Fruit fly (Drosophila melanogaster) whole organism, embryonic: Measurements from ENCODE around the gene CG34429.

Experiments
- ATbp ChIP-seq: fragments of 200-800 bp; sonication (Bioruptor generic); optimal IDR thresholded peaks from 2 replicates; lab custom pipeline; 2017; ENCODE audit warnings: missing biosample characterization, mild to moderate bottlenecking, missing genetic modification characterization, missing genetic modification reagents
- Ada2b ChIP-seq: fragments of 200-800 bp; sonication (Bioruptor generic); IDR thresholded peaks from 2 replicates; pipeline ENCODE4 v1.3.6; 2022; ENCODE audit warnings: missing biosample characterization, missing genetic modification characterization
- CG10321 ChIP-seq: fragments of 200-800 bp; sonication (Bioruptor generic); IDR thresholded peaks from 2 replicates; pipeline ENCODE4 v1.3.6; 2022; ENCODE audit warnings: missing biosample characterization, missing genetic modification characterization
- CG11696 ChIP-seq: fragments of 200-800 bp; sonication (Bioruptor generic); IDR thresholded peaks from 2 replicates; pipeline ENCODE4 v1.3.6; 2022; ENCODE audit warnings: missing biosample characterization, missing genetic modification characterization
- CG12236 ChIP-seq: fragments of 200-800 bp; sonication (Bioruptor generic); optimal IDR thresholded peaks from 2 replicates; lab custom pipeline; 2016; ENCODE audit warnings: missing biosample characterization, missing genetic modification characterization
- CG12942 ChIP-seq: fragments of 200-800 bp; sonication (Bioruptor generic); optimal IDR thresholded peaks from 3 replicates; lab custom pipeline; 2016; ENCODE audit warnings: missing biosample characterization, missing genetic modification characterization
- CG13296 ChIP-seq: fragments of 200-800 bp; sonication (Bioruptor generic); optimal IDR thresholded peaks from 3 replicates; lab custom pipeline; 2018; ENCODE audit warnings: missing biosample characterization, mild to moderate bottlenecking, missing genetic modification characterization
- CG15011 ChIP-seq: fragments of 200-800 bp; sonication (Bioruptor generic); optimal IDR thresholded peaks from 3 replicates; lab custom pipeline; 2018; ENCODE audit warnings: missing biosample characterization, mild to moderate bottlenecking, missing genetic modification characterization
- CG17385 ChIP-seq: fragments of 200-800 bp; sonication (Bioruptor generic); optimal IDR thresholded peaks from 3 replicates; lab custom pipeline; 2018; ENCODE audit warnings: missing biosample characterization, mild to moderate bottlenecking, missing genetic modification characterization
- CG2199 ChIP-seq: fragments of 200-800 bp; sonication (Bioruptor generic); IDR thresholded peaks from 3 replicates; pipeline ENCODE4 v1.3.6; 2022; ENCODE audit warnings: missing biosample characterization, missing genetic modification characterization
- CG2712 ChIP-seq: fragments of 200-800 bp; optimal IDR thresholded peaks from 3 replicates; lab custom pipeline; 2019; ENCODE audit warnings: missing biosample characterization, mild to moderate bottlenecking, missing genetic modification characterization, moderate library complexity
- CG30020 ChIP-seq: fragments of 200-800 bp; optimal IDR thresholded peaks from 2 replicates; lab custom pipeline; 2019; ENCODE audit warnings: missing biosample characterization, mild to moderate bottlenecking, missing genetic modification characterization, moderate library complexity
- CG3407 ChIP-seq: fragments of 200-800 bp; sonication (Bioruptor generic); optimal IDR thresholded peaks from 2 replicates; lab custom pipeline; 2018; ENCODE audit warnings: missing biosample characterization, mild to moderate bottlenecking, missing genetic modification characterization
- CG4404 ChIP-seq: fragments of 200-800 bp; sonication (Bioruptor generic); IDR thresholded peaks from 2 replicates; pipeline ENCODE4 v1.3.6; 2022; ENCODE audit warnings: missing biosample characterization, missing genetic modification characterization
- CG8924 ChIP-seq: fragments of 200-800 bp; optimal IDR thresholded peaks from 3 replicates; lab custom pipeline; 2019; ENCODE audit warnings: missing biosample characterization, mild to moderate bottlenecking, missing genetic modification characterization, moderate library complexity
- Dad ChIP-seq: fragments of 200-800 bp; sonication (Bioruptor generic); optimal IDR thresholded peaks from 3 replicates; lab custom pipeline; 2016; ENCODE audit warnings: missing biosample characterization, missing genetic modification characterization
- Doc2 ChIP-seq: fragments of 200-800 bp; sonication (Bioruptor generic); IDR thresholded peaks from 2 replicates; pipeline ENCODE4 v1.3.6; 2022; ENCODE audit warnings: missing biosample characterization, missing genetic modification characterization
- Fer1 ChIP-seq: fragments of 200-800 bp; sonication (Bioruptor generic); optimal IDR thresholded peaks from 2 replicates; lab custom pipeline; 2017; ENCODE audit warnings: missing biosample characterization, mild to moderate bottlenecking, missing genetic modification characterization
- H15 ChIP-seq: fragments of 200-800 bp; sonication (Bioruptor generic); IDR thresholded peaks from 3 replicates; pipeline ENCODE4 v1.3.6; 2022; ENCODE audit warnings: missing biosample characterization, missing genetic modification characterization
- HLH3B ChIP-seq: fragments of 200-800 bp; sonication (Bioruptor generic); IDR thresholded peaks from 2 replicates; pipeline ENCODE4 v1.3.6; 2022; ENCODE audit warnings: missing biosample characterization, missing genetic modification characterization
- Hsf ChIP-seq: fragments of 200-800 bp; sonication (Bioruptor generic); optimal IDR thresholded peaks from 3 replicates; lab custom pipeline; 2016; ENCODE audit warnings: missing biosample characterization, missing genetic modification characterization
- Pdp1 ChIP-seq, 2 experiments: fragments of 200-800 bp; sonication (Bioruptor generic); optimal IDR thresholded peaks; 3 replicates each; lab custom pipeline; 2016; ENCODE audit warnings: missing biosample characterization in 2 of 2, missing genetic modification characterization in 2 of 2, mild to moderate bottlenecking in 1 of 2, moderate library complexity in 1 of 2
- Poxn ChIP-seq: fragments of 200-800 bp; sonication (Bioruptor generic); IDR thresholded peaks from 2 replicates; pipeline ENCODE4 v1.3.6; 2022; ENCODE audit warnings: missing biosample characterization, missing genetic modification characterization
- Sox100B ChIP-seq: fragments of 200-800 bp; sonication (Bioruptor generic); optimal IDR thresholded peaks from 3 replicates; lab custom pipeline; 2018; ENCODE audit warnings: missing biosample characterization, mild to moderate bottlenecking, missing genetic modification characterization
- Sox102F ChIP-seq: fragments of 200-800 bp; sonication (Bioruptor generic); optimal IDR thresholded peaks from 2 replicates; lab custom pipeline; 2018; ENCODE audit warnings: missing biosample characterization, mild to moderate bottlenecking, missing genetic modification characterization, moderate library complexity
- Stat92E ChIP-seq, 3 experiments: fragments of >200 bp in 2 of 3; fragments of 200-800 bp in 1 of 3; sonication (Bioruptor generic) in 1 of 3; optimal IDR thresholded peaks; 2 replicates each; lab custom pipeline; 2017 to 2019; ENCODE audit warnings: missing biosample characterization in 3 of 3, missing genetic modification characterization in 3 of 3, mild to moderate bottlenecking in 1 of 3, moderate library complexity in 1 of 3
- ap ChIP-seq: fragments of 200-800 bp; sonication (Bioruptor generic); IDR thresholded peaks from 2 replicates; pipeline ENCODE4 v1.3.6; 2022; ENCODE audit warnings: missing biosample characterization, missing genetic modification characterization
- bigmax ChIP-seq: fragments of 200-800 bp; sonication (Bioruptor generic); optimal IDR thresholded peaks from 2 replicates; lab custom pipeline; 2018; ENCODE audit warnings: missing biosample characterization, mild to moderate bottlenecking, missing genetic modification characterization
- cad ChIP-seq: fragments of >200 bp; optimal IDR thresholded peaks from 2 replicates; lab custom pipeline; 2017; ENCODE audit warnings: missing biosample characterization, missing genetic modification characterization
- cwo ChIP-seq: fragments of 200-800 bp; sonication (Bioruptor generic); optimal IDR thresholded peaks from 3 replicates; lab custom pipeline; 2017; ENCODE audit warnings: missing biosample characterization, missing genetic modification characterization, mild to moderate bottlenecking, moderate library complexity, missing genetic modification reagents
- disco-r ChIP-seq: fragments of 200-800 bp; sonication (Bioruptor generic); optimal IDR thresholded peaks from 2 replicates; lab custom pipeline; 2016; ENCODE audit warnings: missing biosample characterization, missing genetic modification characterization
- dmrt99B ChIP-seq: fragments of 200-800 bp; sonication (Bioruptor generic); optimal IDR thresholded peaks from 2 replicates; lab custom pipeline; 2018; ENCODE audit warnings: missing biosample characterization, mild to moderate bottlenecking, missing genetic modification characterization, moderate library complexity
- fd102C ChIP-seq: fragments of 200-800 bp; sonication (Bioruptor generic); optimal IDR thresholded peaks from 2 replicates; lab custom pipeline; 2018; ENCODE audit warnings: missing biosample characterization, mild to moderate bottlenecking, missing genetic modification characterization, moderate library complexity
- fd64A ChIP-seq: fragments of 200-800 bp; sonication (Bioruptor generic); optimal IDR thresholded peaks from 3 replicates; lab custom pipeline; 2018; ENCODE audit warnings: missing biosample characterization, mild to moderate bottlenecking, missing genetic modification characterization
- fd96Cb ChIP-seq: fragments of 200-800 bp; sonication (Bioruptor generic); optimal IDR thresholded peaks from 2 replicates; lab custom pipeline; 2018; ENCODE audit warnings: missing biosample characterization, mild to moderate bottlenecking, missing genetic modification characterization, moderate library complexity
- grn ChIP-seq: fragments of 200-800 bp; sonication (Bioruptor generic); optimal IDR thresholded peaks from 3 replicates; lab custom pipeline; 2017; ENCODE audit warnings: missing biosample characterization, missing genetic modification characterization
- nau ChIP-seq: fragments of 200-800 bp; sonication (Bioruptor generic); optimal IDR thresholded peaks from 3 replicates; lab custom pipeline; 2017; ENCODE audit warnings: missing biosample characterization, mild to moderate bottlenecking, missing genetic modification characterization, missing genetic modification reagents
- p53 ChIP-seq: fragments of 200-800 bp; sonication (Bioruptor generic); optimal IDR thresholded peaks from 2 replicates; lab custom pipeline; 2016; ENCODE audit warnings: missing biosample characterization, missing genetic modification characterization
- pb ChIP-seq: fragments of 200-800 bp; sonication (Bioruptor generic); optimal IDR thresholded peaks from 3 replicates; lab custom pipeline; 2016; ENCODE audit warnings: missing biosample characterization, missing genetic modification characterization
- sc ChIP-seq, 3 experiments: fragments of >200 bp in 2 of 3; fragments of 200-800 bp in 1 of 3; sonication (Bioruptor generic) in 1 of 3; optimal IDR thresholded peaks; 2 replicates in 2 of 3; 3 replicates in 1 of 3; lab custom pipeline; 2017; ENCODE audit warnings: mild to moderate bottlenecking in 1 of 3, missing biosample characterization in 1 of 3, missing genetic modification characterization in 1 of 3, missing genetic modification reagents in 1 of 3
- schlank ChIP-seq: fragments of 200-800 bp; sonication (Bioruptor generic); optimal IDR thresholded peaks from 2 replicates; lab custom pipeline; 2018; ENCODE audit warnings: missing biosample characterization, mild to moderate bottlenecking, missing genetic modification characterization
- sisA ChIP-seq: fragments of 200-800 bp; sonication (Bioruptor generic); IDR thresholded peaks from 2 replicates; pipeline ENCODE4 v1.3.6; 2022; ENCODE audit warnings: missing biosample characterization, missing genetic modification characterization
- slbo ChIP-seq: fragments of 200-800 bp; sonication (Bioruptor generic); IDR thresholded peaks from 2 replicates; pipeline ENCODE4 v1.3.6; 2022; ENCODE audit warnings: missing biosample characterization, missing genetic modification characterization
- sna ChIP-seq: fragments of 200-800 bp; sonication (Bioruptor generic); IDR thresholded peaks from 2 replicates; pipeline ENCODE4 v1.3.6; 2022; ENCODE audit warnings: missing biosample characterization, missing genetic modification characterization; ENCODE audit not compliant: partially characterized antibody
- sug ChIP-seq: fragments of 200-800 bp; optimal IDR thresholded peaks from 2 replicates; lab custom pipeline; 2019; ENCODE audit warnings: missing biosample characterization, mild to moderate bottlenecking, missing genetic modification characterization, moderate library complexity
- tll ChIP-seq, 2 experiments: fragments of 200-800 bp in 1 of 2; fragments of >200 bp in 1 of 2; sonication (Bioruptor generic) in 1 of 2; optimal IDR thresholded peaks; 2 replicates each; lab custom pipeline; 2017 to 2019; ENCODE audit warnings: missing biosample characterization in 2 of 2, missing genetic modification characterization in 2 of 2, mild to moderate bottlenecking in 1 of 2, moderate library complexity in 1 of 2
- toy ChIP-seq: fragments of 200-800 bp; sonication (Bioruptor generic); IDR thresholded peaks from 2 replicates; pipeline ENCODE4 v1.3.6; 2022; ENCODE audit warnings: missing biosample characterization, missing genetic modification characterization
- tup ChIP-seq: fragments of 200-800 bp; sonication (Bioruptor generic); optimal IDR thresholded peaks from 2 replicates; lab custom pipeline; 2016; ENCODE audit warnings: missing biosample characterization, mild to moderate bottlenecking, missing genetic modification characterization, moderate library complexity

The CG34429 gene

DNA sequence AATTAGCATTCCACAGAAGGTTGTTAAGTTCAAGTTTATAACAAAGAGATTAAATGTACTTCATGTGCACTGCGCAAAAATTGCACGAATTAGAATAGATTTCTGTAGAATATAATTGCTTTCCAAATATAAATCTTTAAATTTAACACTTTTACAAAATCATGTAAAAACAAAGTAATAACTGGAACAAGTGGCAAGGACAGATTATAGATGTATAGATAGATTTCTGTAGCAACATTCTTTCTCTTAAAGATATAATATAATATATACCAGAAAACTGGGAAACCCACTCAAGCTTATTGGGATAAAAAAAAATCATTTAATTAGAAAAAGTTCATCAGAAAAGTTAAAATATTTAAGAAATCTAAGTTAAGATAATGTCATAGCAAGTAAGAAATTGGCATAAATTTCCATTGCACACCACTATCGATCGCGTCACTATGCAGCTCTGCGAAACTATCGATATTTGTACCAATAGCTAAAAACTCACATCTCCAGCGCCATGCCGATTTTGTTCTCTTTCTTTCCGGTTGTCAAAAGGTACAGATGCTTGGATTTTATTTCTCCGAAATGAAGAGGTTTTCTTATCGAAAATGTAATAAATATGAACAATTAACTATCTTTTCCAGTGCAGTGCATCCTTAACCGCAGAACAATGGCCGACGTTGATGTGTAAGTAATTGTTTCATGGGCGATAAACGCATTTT is 39.8 kb upstream of the CG34429 start, which contains the start of gene RpS12 (continued):
- TF ChIP-seq CG8924 (tag; lab: Kevin White, UChicago) (peak; percentile 55), CG3407 (GFP tag; lab: Kevin White, UChicago) (peak; percentile 58), CG2712 (tag; lab: Kevin White, UChicago) (peak; percentile 43), schlank (peak; percentile 84), fd102C (peak; percentile 74), toy (GFP tag; lab: Robert Waterston, UW) (peak; percentile 64; the same call in 1 of the 2 replicates), grn (GFP tag; lab: Kevin White, UChicago) (no peak), dmrt99B (tag; lab: Kevin White, UChicago) (peak; percentile 54), disco-r (GFP tag; lab: Kevin White, UChicago) (peak; percentile 56), Dad (peak; percentile 78), CG12236 (GFP tag; lab: Kevin White, UChicago) (peak; percentile 64), CG13296 (GFP tag; lab: Kevin White, UChicago) (peak; percentile 87), sna (GFP tag; lab: Robert Waterston, UW) (peak; percentile 55; the same call in 1 of the 2 replicates), ap (GFP tag; lab: Robert Waterston, UW) (peak; percentile 68), tup (peak; percentile 37), CG10321 (GFP tag; lab: Robert Waterston, UW) (peak; percentile 61), bigmax (GFP tag; lab: Kevin White, UChicago) (peak; percentile 65), tll (GFP tag; optimal IDR thresholded peaks at IDR 0.05; lab: Kevin White, UChicago) (no peak), fd96Cb (tag; lab: Kevin White, UChicago) (peak; percentile 34), Pdp1 (GFP tag; optimal IDR thresholded peaks at IDR 0.05; lab: Kevin White, UChicago) (peak; percentile 65 to 70), CG11696 (GFP tag; lab: Robert Waterston, UW) (no peak), CG17385 (GFP tag; lab: Kevin White, UChicago) (peak; percentile 78), nau (GFP tag; lab: Kevin White, UChicago) (peak; percentile 81), p53 (GFP tag; lab: Kevin White, UChicago) (peak; percentile 64), Doc2 (GFP tag; lab: Robert Waterston, UW) (no peak), CG4404 (peak; percentile 28), HLH3B (peak; percentile 60), sug (tag; lab: Kevin White, UChicago) (peak; percentile 53), CG30020 (tag; lab: Kevin White, UChicago) (peak; percentile 81), cwo (GFP tag; lab: Kevin White, UChicago) (peak; percentile 25), Poxn (no peak), H15 (GFP tag; lab: Robert Waterston, UW) (peak; percentile 79; the same call in 2 of the 3 replicates), Ada2b (GFP tag; lab: Robert Waterston, UW) (peak; percentile 62), Stat92E (GFP tag; optimal IDR thresholded peaks at IDR 0.05; lab: Kevin White, UChicago) (peak in 1 of 3 experiments; percentile 59), CG12942 (GFP tag; lab: Kevin White, UChicago) (peak; percentile 49), sc (optimal IDR thresholded peaks at IDR 0.05; lab: Kevin White, UChicago) (no peak), sc (GFP tag; optimal IDR thresholded peaks at IDR 0.05; lab: Kevin White, UChicago) (peak; percentile 43), CG15011 (GFP tag; lab: Kevin White, UChicago) (peak; percentile 56), CG2199 (GFP tag; lab: Robert Waterston, UW) (peak; percentile 75; the same call in 2 of the 3 replicates), Sox102F (GFP tag; lab: Kevin White, UChicago) (peak; percentile 34), fd64A (GFP tag; lab: Kevin White, UChicago) (peak; percentile 63), sisA (peak; percentile 58), Hsf (peak; percentile 85), Sox100B (peak; percentile 65), Fer1 (peak; percentile 84), ATbp (peak; percentile 72), cad (GFP tag; lab: Kevin White, UChicago) (no peak), pb (GFP tag; lab: Kevin White, UChicago) (peak; percentile 72), slbo (peak; percentile 83)
